Fruit fly (Drosophila melanogaster) whole organism, embryonic: ENCODE results near the gene CG3119.

Experiments
- Atf3 ChIP-seq: fragments of 200-800 bp; sonication (Bioruptor generic); optimal IDR thresholded peaks from 3 replicates; lab custom pipeline; 2016; ENCODE audit warnings: missing biosample characterization, missing genetic modification characterization
- Atf6 ChIP-seq: fragments of 200-800 bp; sonication (Bioruptor generic); IDR thresholded peaks from 2 replicates; pipeline ENCODE4 v1.3.6; 2022; ENCODE audit warnings: missing biosample characterization, missing genetic modification characterization
- BtbVII ChIP-seq: fragments of 200-800 bp; sonication (Bioruptor generic); optimal IDR thresholded peaks from 3 replicates; lab custom pipeline; 2017; ENCODE audit warnings: missing biosample characterization, mild to moderate bottlenecking, missing genetic modification characterization
- Bteb2 ChIP-seq: fragments of 200-800 bp; sonication (Bioruptor generic); optimal IDR thresholded peaks from 2 replicates; lab custom pipeline; 2016; ENCODE audit warnings: missing biosample characterization, missing genetic modification characterization
- CG10959 ChIP-seq: fragments of 200-800 bp; sonication (Bioruptor generic); IDR thresholded peaks from 2 replicates; pipeline ENCODE4 v1.3.6; 2022; ENCODE audit warnings: missing biosample characterization, missing genetic modification characterization
- CG13123 ChIP-seq: fragments of 200-800 bp; sonication (Bioruptor generic); optimal IDR thresholded peaks from 2 replicates; lab custom pipeline; 2016; ENCODE audit warnings: missing biosample characterization, missing genetic modification characterization
- CG13775 ChIP-seq: fragments of 200-800 bp; sonication (Bioruptor generic); optimal IDR thresholded peaks from 3 replicates; lab custom pipeline; 2017; ENCODE audit warnings: missing biosample characterization, mild to moderate bottlenecking, missing genetic modification characterization
- CG1647 ChIP-seq: fragments of 200-800 bp; sonication (Bioruptor generic); optimal IDR thresholded peaks from 3 replicates; lab custom pipeline; 2016; ENCODE audit warnings: missing biosample characterization, missing genetic modification characterization
- CG17328 ChIP-seq: fragments of 200-800 bp; sonication (Bioruptor generic); IDR thresholded peaks from 2 replicates; pipeline ENCODE4 v1.3.6; 2022; ENCODE audit warnings: missing biosample characterization, missing genetic modification characterization
- CG1792 ChIP-seq: fragments of 200-800 bp; sonication (Bioruptor generic); optimal IDR thresholded peaks from 2 replicates; lab custom pipeline; 2016; ENCODE audit warnings: missing biosample characterization, missing genetic modification characterization
- CG18476 ChIP-seq: fragments of 200-800 bp; sonication (Bioruptor generic); optimal IDR thresholded peaks from 2 replicates; lab custom pipeline; 2016; ENCODE audit warnings: missing biosample characterization, mild to moderate bottlenecking, missing genetic modification characterization
- CG18764 ChIP-seq: fragments of 200-800 bp; sonication (Bioruptor generic); optimal IDR thresholded peaks from 3 replicates; lab custom pipeline; 2016; ENCODE audit warnings: missing biosample characterization, missing genetic modification characterization
- CG31365 ChIP-seq: fragments of 200-800 bp; sonication (Bioruptor generic); optimal IDR thresholded peaks from 2 replicates; lab custom pipeline; 2018; ENCODE audit warnings: missing biosample characterization, mild to moderate bottlenecking, missing genetic modification characterization
- CG31388 ChIP-seq: fragments of 200-800 bp; sonication (Bioruptor generic); optimal IDR thresholded peaks from 2 replicates; lab custom pipeline; 2016; ENCODE audit warnings: missing biosample characterization, missing genetic modification characterization
- CG7987 ChIP-seq: fragments of 200-800 bp; sonication (Bioruptor generic); optimal IDR thresholded peaks from 2 replicates; lab custom pipeline; 2018; ENCODE audit warnings: missing biosample characterization, mild to moderate bottlenecking, missing genetic modification characterization, moderate library complexity
- CG9932 ChIP-seq: fragments of 200-800 bp; sonication (Bioruptor generic); IDR thresholded peaks from 2 replicates; pipeline ENCODE4 v1.3.6; 2022; ENCODE audit warnings: missing biosample characterization, missing genetic modification characterization
- CoRest ChIP-seq: fragments of 200-800 bp; sonication (Bioruptor generic); optimal IDR thresholded peaks from 3 replicates; lab custom pipeline; 2018; ENCODE audit warnings: missing biosample characterization, mild to moderate bottlenecking, missing genetic modification characterization, moderate library complexity
- Dfd ChIP-seq, 2 experiments: fragments of >200 bp; optimal IDR thresholded peaks; 2 replicates each; lab custom pipeline; 2017; ENCODE audit warnings: missing biosample characterization in 2 of 2, missing genetic modification characterization in 2 of 2
- Drgx ChIP-seq: fragments of 200-800 bp; sonication (Bioruptor generic); IDR thresholded peaks from 2 replicates; pipeline ENCODE4 v1.3.6; 2022; ENCODE audit warnings: missing biosample characterization, missing genetic modification characterization
- HHEX ChIP-seq: fragments of 200-800 bp; sonication (Bioruptor generic); optimal IDR thresholded peaks from 3 replicates; lab custom pipeline; 2017; ENCODE audit warnings: missing biosample characterization, mild to moderate bottlenecking, missing genetic modification characterization, missing genetic modification reagents
- HmgZ ChIP-seq: fragments of 200-800 bp; sonication (Bioruptor generic); optimal IDR thresholded peaks from 2 replicates; lab custom pipeline; 2018; ENCODE audit warnings: missing biosample characterization, mild to moderate bottlenecking, missing genetic modification characterization
- Hmr ChIP-seq: fragments of 200-800 bp; sonication (Bioruptor generic); optimal IDR thresholded peaks from 3 replicates; lab custom pipeline; 2017; ENCODE audit warnings: mild to moderate bottlenecking, missing biosample characterization, missing genetic modification reagents, missing genetic modification characterization
- Lpt ChIP-seq: fragments of >200 bp; optimal IDR thresholded peaks from 2 replicates; lab custom pipeline; 2018; ENCODE audit warnings: missing biosample characterization, missing genetic modification characterization
- MBD-R2 ChIP-seq: fragments of 200-800 bp; sonication (Bioruptor generic); IDR thresholded peaks from 2 replicates; pipeline ENCODE4 v1.3.6; 2022; ENCODE audit warnings: missing biosample characterization, missing genetic modification characterization
- Nf-YC ChIP-seq: fragments of 200-800 bp; optimal IDR thresholded peaks from 3 replicates; lab custom pipeline; 2019; ENCODE audit warnings: missing biosample characterization, mild to moderate bottlenecking, missing genetic modification characterization, moderate library complexity
- PHDP ChIP-seq: fragments of 200-800 bp; sonication (Bioruptor generic); optimal IDR thresholded peaks from 3 replicates; lab custom pipeline; 2018; ENCODE audit warnings: missing biosample characterization, mild to moderate bottlenecking, missing genetic modification characterization, moderate library complexity
- Scr ChIP-seq: fragments of 200-800 bp; sonication (Bioruptor generic); IDR thresholded peaks from 2 replicates; pipeline ENCODE4 v1.3.6; 2022; ENCODE audit warnings: missing biosample characterization, missing genetic modification characterization; ENCODE audit not compliant: partially characterized antibody
- Side ChIP-seq: fragments of 200-800 bp; sonication (Bioruptor generic); optimal IDR thresholded peaks from 2 replicates; lab custom pipeline; 2016; ENCODE audit warnings: missing biosample characterization, missing genetic modification characterization
- Spps ChIP-seq: fragments of 200-800 bp; sonication (Bioruptor generic); optimal IDR thresholded peaks from 2 replicates; lab custom pipeline; 2018; ENCODE audit warnings: missing biosample characterization, mild to moderate bottlenecking, missing genetic modification characterization
- Stat92E ChIP-seq, 3 experiments: fragments of >200 bp in 2 of 3; fragments of 200-800 bp in 1 of 3; sonication (Bioruptor generic) in 1 of 3; optimal IDR thresholded peaks; 2 replicates each; lab custom pipeline; 2017 to 2019; ENCODE audit warnings: missing biosample characterization in 3 of 3, missing genetic modification characterization in 3 of 3, mild to moderate bottlenecking in 1 of 3, moderate library complexity in 1 of 3
- TFAM ChIP-seq: fragments of 200-800 bp; sonication (Bioruptor generic); optimal IDR thresholded peaks from 2 replicates; lab custom pipeline; 2017; ENCODE audit warnings: missing biosample characterization, missing genetic modification characterization, inconsistent platforms
- Vsx1 ChIP-seq: fragments of 200-800 bp; sonication (Bioruptor generic); optimal IDR thresholded peaks from 2 replicates; lab custom pipeline; 2017; ENCODE audit warnings: missing biosample characterization, mild to moderate bottlenecking, missing genetic modification characterization, missing genetic modification reagents
- YL-1 ChIP-seq: fragments of 200-800 bp; sonication (Bioruptor generic); optimal IDR thresholded peaks from 3 replicates; lab custom pipeline; 2017; ENCODE audit warnings: missing biosample characterization, mild to moderate bottlenecking, missing genetic modification characterization
- amos ChIP-seq: fragments of 200-800 bp; sonication (Bioruptor generic); IDR thresholded peaks from 2 replicates; pipeline ENCODE4 v1.3.6; 2022; ENCODE audit warnings: missing biosample characterization, missing genetic modification characterization; ENCODE audit not compliant: partially characterized antibody
- btn ChIP-seq: fragments of 200-800 bp; sonication (Bioruptor generic); optimal IDR thresholded peaks from 2 replicates; lab custom pipeline; 2016; ENCODE audit warnings: missing biosample characterization, missing genetic modification characterization
- dimm ChIP-seq: fragments of 200-800 bp; sonication (Bioruptor generic); IDR thresholded peaks from 2 replicates; pipeline ENCODE4 v1.3.6; 2022; ENCODE audit warnings: missing biosample characterization, missing genetic modification characterization
- ewg ChIP-seq: fragments of 200-800 bp; sonication (Bioruptor generic); optimal IDR thresholded peaks from 3 replicates; lab custom pipeline; 2017; ENCODE audit warnings: mild to moderate bottlenecking, missing biosample characterization, missing genetic modification reagents, missing genetic modification characterization
- fd3F ChIP-seq: fragments of 200-800 bp; sonication (Bioruptor generic); optimal IDR thresholded peaks from 2 replicates; lab custom pipeline; 2018; ENCODE audit warnings: missing biosample characterization, mild to moderate bottlenecking, missing genetic modification characterization, moderate library complexity
- ftz-f1 ChIP-seq: fragments of 200-800 bp; sonication (Bioruptor generic); optimal IDR thresholded peaks from 2 replicates; lab custom pipeline; 2016; ENCODE audit warnings: missing biosample characterization, missing genetic modification characterization
- gfzf ChIP-seq: fragments of 200-800 bp; sonication (Bioruptor generic); optimal IDR thresholded peaks from 2 replicates; lab custom pipeline; 2016; ENCODE audit warnings: missing biosample characterization, mild to moderate bottlenecking, missing genetic modification characterization, moderate library complexity
- odd ChIP-seq: fragments of 200-800 bp; sonication (Bioruptor generic); optimal IDR thresholded peaks from 2 replicates; lab custom pipeline; 2017; ENCODE audit warnings: missing biosample characterization, mild to moderate bottlenecking, missing genetic modification characterization
- onecut ChIP-seq: fragments of 200-800 bp; sonication (Bioruptor generic); IDR thresholded peaks from 2 replicates; pipeline ENCODE4 v1.3.6; 2022; ENCODE audit warnings: missing biosample characterization, missing genetic modification characterization
- repo ChIP-seq: fragments of 200-800 bp; sonication (Bioruptor generic); optimal IDR thresholded peaks from 2 replicates; lab custom pipeline; 2016; ENCODE audit warnings: missing biosample characterization, missing genetic modification characterization
- schlank ChIP-seq: fragments of 200-800 bp; sonication (Bioruptor generic); optimal IDR thresholded peaks from 2 replicates; lab custom pipeline; 2018; ENCODE audit warnings: missing biosample characterization, mild to moderate bottlenecking, missing genetic modification characterization
- sim ChIP-seq: fragments of 200-800 bp; sonication (Bioruptor generic); IDR thresholded peaks from 2 replicates; pipeline ENCODE4 v1.3.6; 2022; ENCODE audit warnings: missing biosample characterization, missing genetic modification characterization
- slbo ChIP-seq: fragments of 200-800 bp; sonication (Bioruptor generic); IDR thresholded peaks from 2 replicates; pipeline ENCODE4 v1.3.6; 2022; ENCODE audit warnings: missing biosample characterization, missing genetic modification characterization
- slou ChIP-seq: fragments of 200-800 bp; sonication (Bioruptor generic); optimal IDR thresholded peaks from 3 replicates; lab custom pipeline; 2016; ENCODE audit warnings: missing biosample characterization, missing genetic modification characterization
- ssp ChIP-seq: fragments of 200-800 bp; sonication (Bioruptor generic); IDR thresholded peaks from 2 replicates; pipeline ENCODE4 v1.3.6; 2022; ENCODE audit warnings: missing biosample characterization, missing genetic modification characterization
- tin ChIP-seq: fragments of 200-800 bp; sonication (Bioruptor generic); optimal IDR thresholded peaks from 3 replicates; lab custom pipeline; 2016; ENCODE audit warnings: missing biosample characterization, missing genetic modification characterization
- tll ChIP-seq, 2 experiments: fragments of 200-800 bp in 1 of 2; fragments of >200 bp in 1 of 2; sonication (Bioruptor generic) in 1 of 2; optimal IDR thresholded peaks; 2 replicates each; lab custom pipeline; 2017 to 2019; ENCODE audit warnings: missing biosample characterization in 2 of 2, missing genetic modification characterization in 2 of 2, mild to moderate bottlenecking in 1 of 2, moderate library complexity in 1 of 2
- usp ChIP-seq: fragments of >200 bp; optimal IDR thresholded peaks from 2 replicates; lab custom pipeline; 2017; ENCODE audit warnings: missing biosample characterization, missing genetic modification characterization

The CG3119 gene

DNA sequence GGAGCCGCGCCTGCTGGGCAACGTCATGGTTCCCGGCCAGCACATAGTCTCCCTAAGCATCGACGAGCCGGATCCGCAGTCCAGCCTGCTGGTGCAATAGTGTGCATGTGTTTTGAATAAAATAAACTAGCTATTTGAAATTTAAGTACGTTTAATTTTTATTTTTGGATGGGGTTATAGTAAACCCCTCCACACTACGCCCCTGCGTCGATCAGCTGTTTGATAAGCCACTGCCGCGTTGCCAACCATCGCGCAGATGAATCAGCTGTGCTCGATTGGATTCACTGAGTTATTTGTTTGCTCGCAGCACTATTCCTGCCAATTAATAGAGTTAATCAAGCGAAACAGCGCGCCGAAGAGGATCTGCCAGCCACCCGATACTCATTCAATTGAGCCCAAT is 41.2 kb upstream of the CG3119 start, which contains the start of gene RabGGTb (continued):
- TF ChIP-seq ftz-f1 (GFP tag; lab: Kevin White, UChicago) (peak; percentile 34), CG13775 (GFP tag; lab: Kevin White, UChicago) (peak; percentile 29), MBD-R2 (GFP tag; lab: Robert Waterston, UW) (peak; percentile 98), Dfd (GFP tag; optimal IDR thresholded peaks at IDR 0.05; lab: Kevin White, UChicago) (no peak), tin (GFP tag; lab: Kevin White, UChicago) (peak; percentile 39), Nf-YC (tag; lab: Kevin White, UChicago) (peak; percentile 28), CG7987 (no peak), onecut (peak; percentile 59), Atf3 (GFP tag; lab: Kevin White, UChicago) (peak; percentile 17), slbo (GFP tag; lab: Robert Waterston, UW) (peak; percentile 86), Spps (tag; lab: Kevin White, UChicago) (no peak), ssp (GFP tag; lab: Robert Waterston, UW) (peak; percentile 42), schlank (tag; lab: Kevin White, UChicago) (peak; percentile 6), CG1647 (peak; percentile 48), CG10959 (0 out of 2 replicates have a peak, but pooled peaks have one; percentile 41), CG17328 (GFP tag; lab: Robert Waterston, UW) (peak; percentile 69), amos (no peak; the same call in 1 of the 2 replicates), CG18764 (GFP tag; lab: Kevin White, UChicago) (no peak), CG1792 (GFP tag; lab: Kevin White, UChicago) (peak; percentile 48), Side (GFP tag; lab: Kevin White, UChicago) (peak; percentile 46), slou (GFP tag; lab: Kevin White, UChicago) (no peak), TFAM (GFP tag; lab: Kevin White, UChicago) (no peak), CoRest (tag; lab: Kevin White, UChicago) (peak; percentile 48), odd (GFP tag; lab: Kevin White, UChicago) (peak; percentile 5), YL-1 (GFP tag; lab: Kevin White, UChicago) (no peak), Scr (GFP tag; lab: Robert Waterston, UW) (0 out of 2 replicates have a peak, but pooled peaks have one; percentile 10), CG18476 (peak; percentile 5), fd3F (GFP tag; lab: Kevin White, UChicago) (peak; percentile 34), dimm (GFP tag; lab: Robert Waterston, UW) (no peak), BtbVII (GFP tag; lab: Kevin White, UChicago) (peak; percentile 27), Hmr (GFP tag; lab: Kevin White, UChicago) (peak; percentile 50), Vsx1 (peak; percentile 51), HHEX (GFP tag; lab: Kevin White, UChicago) (peak; percentile 41), Stat92E (GFP tag; optimal IDR thresholded peaks at IDR 0.05; lab: Kevin White, UChicago) (no peak), Lpt (GFP tag; lab: Kevin White, UChicago) (no peak), Drgx (GFP tag; lab: Robert Waterston, UW) (peak; percentile 80), Atf6 (GFP tag; lab: Robert Waterston, UW) (peak; percentile 82), sim (GFP tag; lab: Robert Waterston, UW) (no peak), PHDP (tag; lab: Kevin White, UChicago) (peak; percentile 49), CG31388 (no peak), btn (GFP tag; lab: Kevin White, UChicago) (no peak), ewg (GFP tag; lab: Kevin White, UChicago) (peak; percentile 5), CG9932 (peak; percentile 86), CG13123 (GFP tag; lab: Kevin White, UChicago) (no peak), tll (GFP tag; optimal IDR thresholded peaks at IDR 0.05; lab: Kevin White, UChicago) (no peak), usp (GFP tag; lab: Kevin White, UChicago) (no peak), CG31365 (tag; lab: Kevin White, UChicago) (no peak), gfzf (no peak), repo (peak; percentile 56), HmgZ (tag; lab: Kevin White, UChicago) (peak; percentile 63), Bteb2 (GFP tag; lab: Kevin White, UChicago) (peak; percentile 45)
